Fruit fly (Drosophila melanogaster) whole organism, embryonic: ENCODE results near the gene gammaCOP.
A peak's percentile ranks its signal among the peaks of the same experiment; 100 is the strongest.

Experiments
- Ada2b ChIP-seq: fragments of 200-800 bp; sonication (Bioruptor generic); IDR thresholded peaks from 2 replicates; pipeline ENCODE4 v1.3.6; 2022; ENCODE audit warnings: missing biosample characterization, missing genetic modification characterization
- Blimp-1 ChIP-seq: fragments of 200-800 bp; sonication (Bioruptor generic); optimal IDR thresholded peaks from 3 replicates; lab custom pipeline; 2018; ENCODE audit warnings: missing biosample characterization, missing genetic modification characterization, mild to moderate bottlenecking, moderate library complexity, missing genetic modification reagents
- CG10959 ChIP-seq: fragments of 200-800 bp; sonication (Bioruptor generic); IDR thresholded peaks from 2 replicates; pipeline ENCODE4 v1.3.6; 2022; ENCODE audit warnings: missing biosample characterization, missing genetic modification characterization
- CG11093 ChIP-seq: fragments of 200-800 bp; sonication (Bioruptor generic); IDR thresholded peaks from 3 replicates; pipeline ENCODE4 v1.3.6; 2022; ENCODE audit warnings: missing biosample characterization, missing genetic modification characterization
- CG12236 ChIP-seq: fragments of 200-800 bp; sonication (Bioruptor generic); optimal IDR thresholded peaks from 2 replicates; lab custom pipeline; 2016; ENCODE audit warnings: missing biosample characterization, missing genetic modification characterization
- CG12391 ChIP-seq: fragments of 200-800 bp; sonication (Bioruptor generic); optimal IDR thresholded peaks from 3 replicates; lab custom pipeline; 2018; ENCODE audit warnings: missing biosample characterization, mild to moderate bottlenecking, missing genetic modification characterization, moderate library complexity
- CG13424 ChIP-seq: fragments of 200-800 bp; sonication (Bioruptor generic); optimal IDR thresholded peaks from 2 replicates; lab custom pipeline; 2019; ENCODE audit warnings: missing biosample characterization, mild to moderate bottlenecking, missing genetic modification characterization, moderate library complexity
- CG14014 ChIP-seq: fragments of 200-800 bp; sonication (Bioruptor generic); IDR thresholded peaks from 2 replicates; pipeline ENCODE4 v1.3.6; 2022; ENCODE audit warnings: missing biosample characterization, missing genetic modification characterization
- CG15011 ChIP-seq: fragments of 200-800 bp; sonication (Bioruptor generic); optimal IDR thresholded peaks from 3 replicates; lab custom pipeline; 2018; ENCODE audit warnings: missing biosample characterization, mild to moderate bottlenecking, missing genetic modification characterization
- CG15514 ChIP-seq: fragments of 200-800 bp; sonication (Bioruptor generic); optimal IDR thresholded peaks from 3 replicates; lab custom pipeline; 2017; ENCODE audit warnings: missing biosample characterization, missing genetic modification characterization, mild to moderate bottlenecking, moderate library complexity, missing genetic modification reagents
- CG2129 ChIP-seq: fragments of 200-800 bp; sonication (Bioruptor generic); IDR thresholded peaks from 2 replicates; pipeline ENCODE4 v1.3.6; 2022; ENCODE audit warnings: missing biosample characterization, missing genetic modification characterization; ENCODE audit not compliant: partially characterized antibody
- CG2202 ChIP-seq: fragments of 200-800 bp; sonication (Bioruptor generic); optimal IDR thresholded peaks from 2 replicates; lab custom pipeline; 2018; ENCODE audit warnings: missing biosample characterization, mild to moderate bottlenecking, missing genetic modification characterization
- CG2889 ChIP-seq: fragments of 200-800 bp; sonication (Bioruptor generic); IDR thresholded peaks from 3 replicates; pipeline ENCODE4 v1.3.6; 2022; ENCODE audit warnings: missing biosample characterization, missing genetic modification characterization
- CG30431 ChIP-seq: fragments of 200-800 bp; sonication (Bioruptor generic); optimal IDR thresholded peaks from 2 replicates; lab custom pipeline; 2017; ENCODE audit warnings: missing biosample characterization, missing genetic modification characterization
- CG4360 ChIP-seq: fragments of 200-800 bp; sonication (Bioruptor generic); IDR thresholded peaks from 2 replicates; pipeline ENCODE4 v1.3.6; 2022; ENCODE audit warnings: missing biosample characterization, missing genetic modification characterization
- CG4854 ChIP-seq: fragments of 200-800 bp; sonication (Bioruptor generic); optimal IDR thresholded peaks from 2 replicates; lab custom pipeline; 2016; ENCODE audit warnings: missing biosample characterization, missing genetic modification characterization, inconsistent platforms
- CG6683 ChIP-seq: fragments of 200-800 bp; sonication (Bioruptor generic); optimal IDR thresholded peaks from 2 replicates; lab custom pipeline; 2017; ENCODE audit warnings: missing biosample characterization, mild to moderate bottlenecking, missing genetic modification characterization, missing genetic modification reagents
- CG8944 ChIP-seq: fragments of 200-800 bp; sonication (Bioruptor generic); optimal IDR thresholded peaks from 3 replicates; lab custom pipeline; 2016; ENCODE audit warnings: missing biosample characterization, missing genetic modification characterization
- CTCF ChIP-seq: fragments of 200-800 bp; sonication (Bioruptor generic); optimal IDR thresholded peaks from 2 replicates; lab custom pipeline; 2017; ENCODE audit warnings: missing biosample characterization, mild to moderate bottlenecking, missing genetic modification characterization, moderate library complexity
- D ChIP-seq, 2 experiments: fragments of 200-800 bp in 1 of 2; fragments of >200 bp in 1 of 2; sonication (Bioruptor generic) in 1 of 2; optimal IDR thresholded peaks; 2 replicates in 1 of 2; 3 replicates in 1 of 2; lab custom pipeline; 2017; ENCODE audit warnings: mild to moderate bottlenecking in 1 of 2, missing biosample characterization in 1 of 2, missing genetic modification characterization in 1 of 2, missing genetic modification reagents in 1 of 2
- E2f2 ChIP-seq: fragments of 200-800 bp; sonication (Bioruptor generic); IDR thresholded peaks from 2 replicates; pipeline ENCODE4 v1.3.6; 2022; ENCODE audit warnings: missing biosample characterization, missing genetic modification characterization
- Fer2 ChIP-seq: fragments of 200-800 bp; sonication (Bioruptor generic); optimal IDR thresholded peaks from 2 replicates; lab custom pipeline; 2018; ENCODE audit warnings: missing biosample characterization, mild to moderate bottlenecking, missing genetic modification characterization, moderate library complexity
- NC2α ChIP-seq: fragments of 200-800 bp; sonication (Bioruptor generic); optimal IDR thresholded peaks from 2 replicates; lab custom pipeline; 2016; ENCODE audit warnings: missing biosample characterization, missing genetic modification characterization
- Optix ChIP-seq: fragments of 200-800 bp; sonication (Bioruptor generic); IDR thresholded peaks from 3 replicates; pipeline ENCODE4 v1.3.6; 2022; ENCODE audit warnings: missing biosample characterization, missing genetic modification characterization
- Six4 ChIP-seq: fragments of 200-800 bp; sonication (Bioruptor generic); optimal IDR thresholded peaks from 2 replicates; lab custom pipeline; 2016; ENCODE audit warnings: missing biosample characterization, missing genetic modification characterization
- Taf1 ChIP-seq: fragments of 200-800 bp; sonication (Bioruptor generic); IDR thresholded peaks from 2 replicates; pipeline ENCODE4 v1.3.6; 2022; ENCODE audit warnings: missing biosample characterization, missing genetic modification characterization
- ash1 ChIP-seq: fragments of 200-800 bp; sonication (Bioruptor generic); optimal IDR thresholded peaks from 2 replicates; lab custom pipeline; 2018; ENCODE audit warnings: missing biosample characterization, mild to moderate bottlenecking, missing genetic modification characterization
- bigmax ChIP-seq: fragments of 200-800 bp; sonication (Bioruptor generic); optimal IDR thresholded peaks from 2 replicates; lab custom pipeline; 2018; ENCODE audit warnings: missing biosample characterization, mild to moderate bottlenecking, missing genetic modification characterization
- crp ChIP-seq, 2 experiments: fragments of 200-800 bp; sonication (Bioruptor generic); optimal IDR thresholded peaks; 2 replicates in 1 of 2; 3 replicates in 1 of 2; lab custom pipeline; 2017; ENCODE audit warnings: missing biosample characterization in 2 of 2, missing genetic modification characterization in 2 of 2, mild to moderate bottlenecking in 1 of 2, moderate library complexity in 1 of 2
- cwo ChIP-seq: fragments of 200-800 bp; sonication (Bioruptor generic); optimal IDR thresholded peaks from 3 replicates; lab custom pipeline; 2017; ENCODE audit warnings: missing biosample characterization, missing genetic modification characterization, mild to moderate bottlenecking, moderate library complexity, missing genetic modification reagents
- danr ChIP-seq: fragments of 200-800 bp; sonication (Bioruptor generic); IDR thresholded peaks from 2 replicates; pipeline ENCODE4 v1.3.6; 2022; ENCODE audit warnings: missing biosample characterization, missing genetic modification characterization
- disco-r ChIP-seq: fragments of 200-800 bp; sonication (Bioruptor generic); optimal IDR thresholded peaks from 2 replicates; lab custom pipeline; 2016; ENCODE audit warnings: missing biosample characterization, missing genetic modification characterization
- fd96Cb ChIP-seq: fragments of 200-800 bp; sonication (Bioruptor generic); optimal IDR thresholded peaks from 2 replicates; lab custom pipeline; 2018; ENCODE audit warnings: missing biosample characterization, mild to moderate bottlenecking, missing genetic modification characterization, moderate library complexity
- ftz-f1 ChIP-seq: fragments of 200-800 bp; sonication (Bioruptor generic); optimal IDR thresholded peaks from 2 replicates; lab custom pipeline; 2016; ENCODE audit warnings: missing biosample characterization, missing genetic modification characterization
- inv ChIP-seq: fragments of 200-800 bp; sonication (Bioruptor generic); IDR thresholded peaks from 2 replicates; pipeline ENCODE4 v1.3.6; 2022; ENCODE audit warnings: missing biosample characterization, missing genetic modification characterization; ENCODE audit not compliant: partially characterized antibody
- lmd ChIP-seq: fragments of 200-800 bp; sonication (Bioruptor generic); IDR thresholded peaks from 2 replicates; pipeline ENCODE4 v1.3.6; 2022; ENCODE audit warnings: missing biosample characterization, missing genetic modification characterization
- maf-S ChIP-seq: fragments of 200-800 bp; sonication (Bioruptor generic); optimal IDR thresholded peaks from 2 replicates; lab custom pipeline; 2016; ENCODE audit warnings: missing biosample characterization, missing genetic modification characterization
- mld ChIP-seq: fragments of 200-800 bp; sonication (Bioruptor generic); IDR thresholded peaks from 3 replicates; pipeline ENCODE4 v1.3.6; 2022; ENCODE audit warnings: missing biosample characterization, missing genetic modification characterization; ENCODE audit not compliant: partially characterized antibody
- nmo ChIP-seq: fragments of 200-800 bp; sonication (Bioruptor generic); optimal IDR thresholded peaks from 2 replicates; lab custom pipeline; 2018; ENCODE audit warnings: missing biosample characterization, mild to moderate bottlenecking, missing genetic modification characterization, moderate library complexity
- odd ChIP-seq: fragments of 200-800 bp; sonication (Bioruptor generic); optimal IDR thresholded peaks from 2 replicates; lab custom pipeline; 2017; ENCODE audit warnings: missing biosample characterization, mild to moderate bottlenecking, missing genetic modification characterization
- pan ChIP-seq, 4 experiments: fragments of >200 bp in 3 of 4; fragments of 200-800 bp in 1 of 4; sonication (Bioruptor generic) in 1 of 4; optimal IDR thresholded peaks in 3 of 4; IDR thresholded peaks in 1 of 4; 2 replicates each; pipeline versions ENCODE4 v1.3.6 to Lab custom; 2017 to 2022; ENCODE audit warnings: missing biosample characterization in 2 of 4, missing genetic modification characterization in 2 of 4, mixed read lengths in 1 of 4
- pita ChIP-seq: fragments of 200-800 bp; sonication (Bioruptor generic); optimal IDR thresholded peaks from 2 replicates; lab custom pipeline; 2017; ENCODE audit warnings: missing biosample characterization, mild to moderate bottlenecking, missing genetic modification characterization
- row ChIP-seq: fragments of 200-800 bp; sonication (Bioruptor generic); IDR thresholded peaks from 3 replicates; pipeline ENCODE4 v1.3.6; 2022; ENCODE audit warnings: missing biosample characterization, missing genetic modification characterization
- salm ChIP-seq: fragments of 200-800 bp; sonication (Bioruptor generic); optimal IDR thresholded peaks from 2 replicates; lab custom pipeline; 2018; ENCODE audit warnings: missing biosample characterization, mild to moderate bottlenecking, missing genetic modification characterization
- sqz ChIP-seq: fragments of 200-800 bp; sonication (Bioruptor generic); optimal IDR thresholded peaks from 3 replicates; lab custom pipeline; 2018; ENCODE audit warnings: missing biosample characterization, mild to moderate bottlenecking, missing genetic modification characterization
- ttk ChIP-seq: fragments of 200-800 bp; sonication (Bioruptor generic); IDR thresholded peaks from 2 replicates; pipeline ENCODE4 v2.1.2; 2022; ENCODE audit warnings: missing biosample characterization, missing genetic modification characterization
- tup ChIP-seq: fragments of 200-800 bp; sonication (Bioruptor generic); optimal IDR thresholded peaks from 2 replicates; lab custom pipeline; 2016; ENCODE audit warnings: missing biosample characterization, mild to moderate bottlenecking, missing genetic modification characterization, moderate library complexity
- wor ChIP-seq: fragments of 200-800 bp; sonication (Bioruptor generic); IDR thresholded peaks from 2 replicates; pipeline ENCODE4 v1.3.6; 2022; ENCODE audit warnings: missing biosample characterization, missing genetic modification characterization
- zen ChIP-seq: fragments of 200-800 bp; sonication (Bioruptor generic); optimal IDR thresholded peaks from 3 replicates; lab custom pipeline; 2018; ENCODE audit warnings: missing biosample characterization, mild to moderate bottlenecking, missing genetic modification characterization, moderate library complexity

Gene gammaCOP

dm6 chr3R:31548766-31549510, 23.0 kb upstream of the gammaCOP start (continued):
- TF ChIP-seq CG15514 (GFP tag; lab: Kevin White, UChicago), result no peak
- TF ChIP-seq nmo, result no peak
- TF ChIP-seq CG12391 (tag; lab: Kevin White, UChicago), result no peak
- peak; percentile 33 for TF ChIP-seq Blimp-1
- no peak for TF ChIP-seq crp (GFP tag; optimal IDR thresholded peaks at IDR 0.05; lab: Kevin White, UChicago)
- TF ChIP-seq ftz-f1 (GFP tag; lab: Kevin White, UChicago), result no peak
- no peak for TF ChIP-seq sqz (GFP tag; lab: Kevin White, UChicago)
- TF ChIP-seq CG14014 (GFP tag; lab: Robert Waterston, UW), result no peak
- TF ChIP-seq salm (tag; lab: Kevin White, UChicago), result no peak
- no peak for TF ChIP-seq CG11093 (GFP tag; lab: Robert Waterston, UW)
- no peak for TF ChIP-seq CG8944 (GFP tag; lab: Kevin White, UChicago)
- no peak for TF ChIP-seq danr (GFP tag; lab: Robert Waterston, UW)
- no peak for TF ChIP-seq fd96Cb
- TF ChIP-seq CG4360 (GFP tag; lab: Robert Waterston, UW), result no peak
- TF ChIP-seq bigmax, result no peak
- TF ChIP-seq pan (optimal IDR thresholded peaks at IDR 0.05; lab: Kevin White, UChicago), result no peak
- TF ChIP-seq pan (GFP tag; optimal IDR thresholded peaks at IDR 0.05 in 1 of 2, IDR thresholded peaks at IDR 0.05 in 1 of 2), result no peak
- TF ChIP-seq wor (GFP tag; lab: Robert Waterston, UW), result no peak
- TF ChIP-seq CG4854 (GFP tag; lab: Kevin White, UChicago), result no peak
- no peak for TF ChIP-seq NC2α (GFP tag; lab: Kevin White, UChicago)
- TF ChIP-seq CTCF (GFP tag; lab: Kevin White, UChicago), result no peak
- TF ChIP-seq pita, result no peak
- no peak for TF ChIP-seq Taf1 (GFP tag; lab: Robert Waterston, UW)
- no peak for TF ChIP-seq Optix (GFP tag; lab: Robert Waterston, UW)
- TF ChIP-seq cwo (GFP tag; lab: Kevin White, UChicago), result no peak
- peak; percentile 24 for TF ChIP-seq odd (GFP tag; lab: Kevin White, UChicago)
- TF ChIP-seq disco-r, result no peak
- TF ChIP-seq CG2129 (GFP tag; lab: Robert Waterston, UW), result no peak
- peak; percentile 3 for TF ChIP-seq zen (tag; lab: Kevin White, UChicago)
- no peak for TF ChIP-seq ttk (GFP tag; lab: Robert Waterston, UW)
- TF ChIP-seq tup (GFP tag; lab: Kevin White, UChicago), result no peak
- no peak for TF ChIP-seq CG30431 (GFP tag; lab: Kevin White, UChicago)
- no peak for TF ChIP-seq row (GFP tag; lab: Robert Waterston, UW)
- no peak for TF ChIP-seq CG13424 (tag; lab: Kevin White, UChicago)
- TF ChIP-seq E2f2 (GFP tag; lab: Robert Waterston, UW), result no peak
- TF ChIP-seq Fer2 (tag; lab: Kevin White, UChicago), result no peak
- no peak for TF ChIP-seq CG2889
- TF ChIP-seq CG6683 (GFP tag; lab: Kevin White, UChicago), result no peak
- TF ChIP-seq Ada2b (GFP tag; lab: Robert Waterston, UW), result no peak
- no peak for TF ChIP-seq CG12236 (GFP tag; lab: Kevin White, UChicago)
- TF ChIP-seq Six4, result no peak
- TF ChIP-seq inv (GFP tag; lab: Robert Waterston, UW), result no peak
- no peak for TF ChIP-seq maf-S
- TF ChIP-seq CG10959 (GFP tag; lab: Robert Waterston, UW), result no peak
- TF ChIP-seq CG2202 (tag; lab: Kevin White, UChicago), result peak; percentile 26
- TF ChIP-seq mld (GFP tag; lab: Robert Waterston, UW), result no peak
- TF ChIP-seq D (optimal IDR thresholded peaks at IDR 0.05; lab: Kevin White, UChicago), result no peak
- peak; percentile 21 for TF ChIP-seq D (GFP tag; optimal IDR thresholded peaks at IDR 0.05; lab: Kevin White, UChicago)
- no peak for TF ChIP-seq ash1
- no peak for TF ChIP-seq CG15011 (GFP tag; lab: Kevin White, UChicago)
- no peak for TF ChIP-seq lmd (GFP tag; lab: Robert Waterston, UW)
